Fruit fly (Drosophila melanogaster) whole organism, embryonic: ENCODE measurements around the gene PGRP-LE.

Experiments
- Atf6 ChIP-seq: fragments of 200-800 bp; sonication (Bioruptor generic); IDR thresholded peaks from 2 replicates; pipeline ENCODE4 v1.3.6; 2022; ENCODE audit warnings: missing biosample characterization, missing genetic modification characterization
- B-H2 ChIP-seq: fragments of 200-800 bp; sonication (Bioruptor generic); optimal IDR thresholded peaks from 2 replicates; lab custom pipeline; 2018; ENCODE audit warnings: missing biosample characterization, mild to moderate bottlenecking, missing genetic modification characterization
- BtbVII ChIP-seq: fragments of 200-800 bp; sonication (Bioruptor generic); optimal IDR thresholded peaks from 3 replicates; lab custom pipeline; 2017; ENCODE audit warnings: missing biosample characterization, mild to moderate bottlenecking, missing genetic modification characterization
- CG14014 ChIP-seq: fragments of 200-800 bp; sonication (Bioruptor generic); IDR thresholded peaks from 2 replicates; pipeline ENCODE4 v1.3.6; 2022; ENCODE audit warnings: missing biosample characterization, missing genetic modification characterization
- CG15514 ChIP-seq: fragments of 200-800 bp; sonication (Bioruptor generic); optimal IDR thresholded peaks from 3 replicates; lab custom pipeline; 2017; ENCODE audit warnings: missing biosample characterization, missing genetic modification characterization, mild to moderate bottlenecking, moderate library complexity, missing genetic modification reagents
- CG17361 ChIP-seq: fragments of 200-800 bp; sonication (Bioruptor generic); IDR thresholded peaks from 3 replicates; pipeline ENCODE4 v1.3.6; 2022; ENCODE audit warnings: missing biosample characterization, missing genetic modification characterization
- CG17829 ChIP-seq: fragments of 200-800 bp; optimal IDR thresholded peaks from 2 replicates; lab custom pipeline; 2019; ENCODE audit warnings: missing biosample characterization, mild to moderate bottlenecking, missing genetic modification characterization, moderate library complexity
- CG18262 ChIP-seq: fragments of 200-800 bp; optimal IDR thresholded peaks from 3 replicates; lab custom pipeline; 2019; ENCODE audit warnings: missing biosample characterization, mild to moderate bottlenecking, missing genetic modification characterization, moderate library complexity
- CG2199 ChIP-seq: fragments of 200-800 bp; sonication (Bioruptor generic); IDR thresholded peaks from 3 replicates; pipeline ENCODE4 v1.3.6; 2022; ENCODE audit warnings: missing biosample characterization, missing genetic modification characterization
- CG2678 ChIP-seq: fragments of 200-800 bp; sonication (Bioruptor generic); optimal IDR thresholded peaks from 3 replicates; lab custom pipeline; 2019; ENCODE audit warnings: missing biosample characterization, mild to moderate bottlenecking, missing genetic modification characterization, moderate library complexity
- CG30403 ChIP-seq: fragments of 200-800 bp; sonication (Bioruptor generic); optimal IDR thresholded peaks from 3 replicates; lab custom pipeline; 2016; ENCODE audit warnings: missing biosample characterization, missing genetic modification characterization
- CG4424 ChIP-seq: fragments of 200-800 bp; sonication (Bioruptor generic); optimal IDR thresholded peaks from 3 replicates; lab custom pipeline; 2016; ENCODE audit warnings: missing biosample characterization, missing genetic modification characterization
- CG6654 ChIP-seq: fragments of 200-800 bp; sonication (Bioruptor generic); optimal IDR thresholded peaks from 2 replicates; lab custom pipeline; 2017; ENCODE audit warnings: missing biosample characterization, mild to moderate bottlenecking, missing genetic modification characterization
- CG7357 ChIP-seq: fragments of 200-800 bp; sonication (Bioruptor generic); IDR thresholded peaks from 3 replicates; pipeline ENCODE4 v1.3.6; 2022; ENCODE audit warnings: missing biosample characterization, missing genetic modification characterization
- CG7839 ChIP-seq: fragments of 200-800 bp; sonication (Bioruptor generic); optimal IDR thresholded peaks from 3 replicates; lab custom pipeline; 2018; ENCODE audit warnings: missing biosample characterization, mild to moderate bottlenecking, missing genetic modification characterization, moderate library complexity
- CG7963 ChIP-seq: fragments of 200-800 bp; sonication (Bioruptor generic); IDR thresholded peaks from 3 replicates; pipeline ENCODE4 v1.3.6; 2022; ENCODE audit warnings: missing biosample characterization, missing genetic modification characterization; ENCODE audit not compliant: partially characterized antibody
- CG8089 ChIP-seq: fragments of 200-800 bp; sonication (Bioruptor generic); optimal IDR thresholded peaks from 3 replicates; lab custom pipeline; 2016; ENCODE audit warnings: missing biosample characterization, missing genetic modification characterization
- CG8924 ChIP-seq: fragments of 200-800 bp; optimal IDR thresholded peaks from 3 replicates; lab custom pipeline; 2019; ENCODE audit warnings: missing biosample characterization, mild to moderate bottlenecking, missing genetic modification characterization, moderate library complexity
- CG9797 ChIP-seq: fragments of 200-800 bp; sonication (Bioruptor generic); optimal IDR thresholded peaks from 3 replicates; lab custom pipeline; 2018; ENCODE audit warnings: missing biosample characterization, mild to moderate bottlenecking, missing genetic modification characterization
- D ChIP-seq, 2 experiments: fragments of 200-800 bp in 1 of 2; fragments of >200 bp in 1 of 2; sonication (Bioruptor generic) in 1 of 2; optimal IDR thresholded peaks; 2 replicates in 1 of 2; 3 replicates in 1 of 2; lab custom pipeline; 2017; ENCODE audit warnings: mild to moderate bottlenecking in 1 of 2, missing biosample characterization in 1 of 2, missing genetic modification characterization in 1 of 2, missing genetic modification reagents in 1 of 2
- D19B ChIP-seq: fragments of 200-800 bp; sonication (Bioruptor generic); optimal IDR thresholded peaks from 2 replicates; lab custom pipeline; 2017; ENCODE audit warnings: missing biosample characterization, mild to moderate bottlenecking, missing genetic modification characterization
- Dfd ChIP-seq, 2 experiments: fragments of >200 bp; optimal IDR thresholded peaks; 2 replicates each; lab custom pipeline; 2017; ENCODE audit warnings: missing biosample characterization in 2 of 2, missing genetic modification characterization in 2 of 2
- E2f1 ChIP-seq: fragments of 200-800 bp; sonication (Bioruptor generic); IDR thresholded peaks from 2 replicates; pipeline ENCODE4 v1.3.6; 2022; ENCODE audit warnings: missing biosample characterization, missing genetic modification characterization
- GATAe ChIP-seq: fragments of 200-800 bp; sonication (Bioruptor generic); conservative IDR thresholded peaks from 2 replicates; pipeline ENCODE4 v1.3.6; 2022; ENCODE audit warnings: missing biosample characterization, missing genetic modification characterization
- Hmx ChIP-seq: fragments of 200-800 bp; sonication (Bioruptor generic); optimal IDR thresholded peaks from 2 replicates; lab custom pipeline; 2016; ENCODE audit warnings: missing biosample characterization, missing genetic modification characterization
- Hr51 ChIP-seq, 2 experiments: fragments of 200-800 bp; sonication (Bioruptor generic); optimal IDR thresholded peaks; 2 replicates in 1 of 2; 3 replicates in 1 of 2; lab custom pipeline; 2016 to 2018; ENCODE audit warnings: missing biosample characterization in 2 of 2, missing genetic modification characterization in 2 of 2, mild to moderate bottlenecking in 1 of 2, moderate library complexity in 1 of 2
- Kr ChIP-seq: fragments of 200-800 bp; sonication (Bioruptor generic); optimal IDR thresholded peaks from 2 replicates; lab custom pipeline; 2017; ENCODE audit warnings: missing biosample characterization, mild to moderate bottlenecking, missing genetic modification characterization
- MESR4 ChIP-seq: fragments of 200-800 bp; sonication (Bioruptor generic); optimal IDR thresholded peaks from 2 replicates; lab custom pipeline; 2018; ENCODE audit warnings: missing biosample characterization, mild to moderate bottlenecking, missing genetic modification characterization, moderate library complexity
- Meics ChIP-seq: fragments of 200-800 bp; sonication (Bioruptor generic); optimal IDR thresholded peaks from 2 replicates; lab custom pipeline; 2017; ENCODE audit warnings: missing biosample characterization, mild to moderate bottlenecking, missing genetic modification characterization
- Mes4 ChIP-seq: fragments of 200-800 bp; sonication (Bioruptor generic); optimal IDR thresholded peaks from 2 replicates; lab custom pipeline; 2016; ENCODE audit warnings: missing biosample characterization, missing genetic modification characterization
- Side ChIP-seq: fragments of 200-800 bp; sonication (Bioruptor generic); optimal IDR thresholded peaks from 2 replicates; lab custom pipeline; 2016; ENCODE audit warnings: missing biosample characterization, missing genetic modification characterization
- Sry-δ ChIP-seq: fragments of 200-800 bp; sonication (Bioruptor generic); optimal IDR thresholded peaks from 2 replicates; lab custom pipeline; 2016; ENCODE audit warnings: missing biosample characterization, missing genetic modification characterization
- Usf ChIP-seq: fragments of 200-800 bp; sonication (Bioruptor generic); optimal IDR thresholded peaks from 2 replicates; lab custom pipeline; 2017; ENCODE audit warnings: missing genotype, missing biosample characterization, missing genetic modification characterization
- ase ChIP-seq: fragments of 200-800 bp; sonication (Bioruptor generic); IDR thresholded peaks from 3 replicates; pipeline ENCODE4 v1.3.6; 2022; ENCODE audit warnings: missing biosample characterization, missing genetic modification characterization
- az2 ChIP-seq: fragments of 200-800 bp; sonication (Bioruptor generic); optimal IDR thresholded peaks from 3 replicates; lab custom pipeline; 2016; ENCODE audit warnings: missing biosample characterization, missing genetic modification characterization
- bab2 ChIP-seq: fragments of 200-800 bp; sonication (Bioruptor generic); optimal IDR thresholded peaks from 2 replicates; lab custom pipeline; 2016; ENCODE audit warnings: missing biosample characterization, missing genetic modification characterization
- cad ChIP-seq: fragments of >200 bp; optimal IDR thresholded peaks from 2 replicates; lab custom pipeline; 2017; ENCODE audit warnings: missing biosample characterization, missing genetic modification characterization
- ci ChIP-seq: fragments of 200-800 bp; sonication (Bioruptor generic); IDR thresholded peaks from 3 replicates; pipeline ENCODE4 v1.3.6; 2022; ENCODE audit warnings: missing biosample characterization, missing genetic modification characterization
- dpn ChIP-seq, 2 experiments: fragments of 200-800 bp; sonication (Bioruptor generic); optimal IDR thresholded peaks; 3 replicates each; lab custom pipeline; 2016; ENCODE audit warnings: missing biosample characterization in 2 of 2, missing genetic modification characterization in 2 of 2
- dysf ChIP-seq: fragments of 200-800 bp; sonication (Bioruptor generic); IDR thresholded peaks from 3 replicates; pipeline ENCODE4 v1.3.6; 2022; ENCODE audit warnings: missing biosample characterization, missing genetic modification characterization
- ems ChIP-seq: fragments of 200-800 bp; sonication (Bioruptor generic); optimal IDR thresholded peaks from 3 replicates; lab custom pipeline; 2016; ENCODE audit warnings: missing biosample characterization, missing genetic modification characterization
- en ChIP-seq: fragments of 200-800 bp; sonication (Bioruptor generic); optimal IDR thresholded peaks from 2 replicates; lab custom pipeline; 2016; ENCODE audit warnings: missing biosample characterization, missing genetic modification characterization
- gro ChIP-seq: fragments of 200-800 bp; sonication (Bioruptor generic); optimal IDR thresholded peaks from 2 replicates; lab custom pipeline; 2016; ENCODE audit warnings: missing biosample characterization, missing genetic modification characterization
- insv ChIP-seq, 2 experiments: fragments of 200-800 bp; sonication (Bioruptor generic); optimal IDR thresholded peaks; 3 replicates each; lab custom pipeline; 2016 to 2018; ENCODE audit warnings: missing biosample characterization in 2 of 2, missing genetic modification characterization in 2 of 2
- jumu ChIP-seq: fragments of 200-800 bp; sonication (Bioruptor generic); optimal IDR thresholded peaks from 3 replicates; lab custom pipeline; 2016; ENCODE audit warnings: missing biosample characterization, missing genetic modification characterization
- maf-S ChIP-seq: fragments of 200-800 bp; sonication (Bioruptor generic); optimal IDR thresholded peaks from 2 replicates; lab custom pipeline; 2016; ENCODE audit warnings: missing biosample characterization, missing genetic modification characterization
- onecut ChIP-seq: fragments of 200-800 bp; sonication (Bioruptor generic); IDR thresholded peaks from 2 replicates; pipeline ENCODE4 v1.3.6; 2022; ENCODE audit warnings: missing biosample characterization, missing genetic modification characterization
- sima ChIP-seq: fragments of 200-800 bp; sonication (Bioruptor generic); optimal IDR thresholded peaks from 2 replicates; lab custom pipeline; 2016; ENCODE audit warnings: missing biosample characterization, missing genetic modification characterization
- yki ChIP-seq: fragments of >200 bp; optimal IDR thresholded peaks from 3 replicates; lab custom pipeline; 2018
- zf30C ChIP-seq: fragments of 200-800 bp; sonication (Bioruptor generic); optimal IDR thresholded peaks from 3 replicates; lab custom pipeline; 2018; ENCODE audit warnings: missing biosample characterization, mild to moderate bottlenecking, missing genetic modification characterization
- zfh1 ChIP-seq: fragments of 200-800 bp; sonication (Bioruptor generic); IDR thresholded peaks from 3 replicates; pipeline ENCODE4 v1.3.6; 2022; ENCODE audit warnings: missing biosample characterization, missing genetic modification characterization

Gene PGRP-LE

dm6 chrX:15844139-15844538 is 40.5 kb upstream of the PGRP-LE start, which contains the start of the genes ArgRS and CG8578 (continued):
- TF ChIP-seq zf30C (GFP tag; lab: Kevin White, UChicago) (no peak), GATAe (0 out of 2 replicates have a peak, but pooled peaks have one; percentile 15), Mes4 (GFP tag; lab: Kevin White, UChicago) (peak; percentile 3), ase (peak; percentile 55; the same call in 2 of the 3 replicates), CG7357 (GFP tag; lab: Robert Waterston, UW) (peak; percentile 98), D19B (peak; percentile 10), Atf6 (GFP tag; lab: Robert Waterston, UW) (no peak), onecut (GFP tag; lab: Robert Waterston, UW) (peak; percentile 39), Sry-δ (peak; percentile 94), CG2678 (tag; lab: Kevin White, UChicago) (no peak), Dfd (GFP tag; optimal IDR thresholded peaks at IDR 0.05; lab: Kevin White, UChicago) (no peak), CG8089 (GFP tag; lab: Kevin White, UChicago) (no peak), CG30403 (GFP tag; lab: Kevin White, UChicago) (peak; percentile 46), CG9797 (GFP tag; lab: Kevin White, UChicago) (peak; percentile 16), az2 (GFP tag; lab: Kevin White, UChicago) (peak; percentile 19), sima (peak; percentile 29), MESR4 (peak; percentile 24), Hr51 (GFP tag; optimal IDR thresholded peaks at IDR 0.05; lab: Kevin White, UChicago) (peak in 1 of 2 experiments; percentile 18), bab2 (GFP tag; lab: Kevin White, UChicago) (peak; percentile 84), Kr (no peak), insv (GFP tag; optimal IDR thresholded peaks at IDR 0.05; lab: Kevin White, UChicago) (peak in 1 of 2 experiments; percentile 40), en (GFP tag; lab: Kevin White, UChicago) (peak; percentile 63), dysf (GFP tag; lab: Robert Waterston, UW) (peak; percentile 84; the same call in 1 of the 3 replicates), ems (GFP tag; lab: Kevin White, UChicago) (no peak), BtbVII (GFP tag; lab: Kevin White, UChicago) (no peak), Hmx (GFP tag; lab: Kevin White, UChicago) (no peak), zfh1 (GFP tag; lab: Robert Waterston, UW) (peak; percentile 57; the same call in 1 of the 3 replicates), D (optimal IDR thresholded peaks at IDR 0.05; lab: Kevin White, UChicago) (peak; percentile 77), D (GFP tag; optimal IDR thresholded peaks at IDR 0.05; lab: Kevin White, UChicago) (no peak), CG17361 (GFP tag; lab: Robert Waterston, UW) (peak; percentile 86), CG6654 (GFP tag; lab: Kevin White, UChicago) (no peak), Usf (GFP tag; lab: Kevin White, UChicago) (no peak), B-H2 (GFP tag; lab: Kevin White, UChicago) (peak; percentile 13), dpn (GFP tag; optimal IDR thresholded peaks at IDR 0.05; lab: Kevin White, UChicago) (peak; percentile 62 to 88), CG7839 (peak; percentile 67), Side (GFP tag; lab: Kevin White, UChicago) (peak; percentile 80), jumu (GFP tag; lab: Kevin White, UChicago) (peak; percentile 90), CG7963 (GFP tag; lab: Robert Waterston, UW) (0 out of 3 replicates have a peak, but pooled peaks have one; percentile 47), cad (GFP tag; lab: Kevin White, UChicago) (no peak), CG15514 (GFP tag; lab: Kevin White, UChicago) (no peak), gro (GFP tag; lab: Kevin White, UChicago) (peak; percentile 84), CG14014 (GFP tag; lab: Robert Waterston, UW) (no peak; the same call in 1 of the 2 replicates), CG18262 (tag; lab: Kevin White, UChicago) (peak; percentile 73), CG2199 (GFP tag; lab: Robert Waterston, UW) (no peak), CG17829 (peak; percentile 74), E2f1 (GFP tag; lab: Robert Waterston, UW) (0 out of 2 replicates have a peak, but pooled peaks have one; percentile 51), yki (no peak), maf-S (GFP tag; lab: Kevin White, UChicago) (peak; percentile 37), ci (no peak), CG8924 (peak; percentile 60), Meics (GFP tag; lab: Kevin White, UChicago) (no peak), CG4424 (GFP tag; lab: Kevin White, UChicago) (no peak)
